Worm (Caenorhabditis elegans) whole organism, late embryonic: ENCODE results near the gene Y17G7B.3.

Source experiments
- elt-2 ChIP-seq: sonication (generic microtip); optimal IDR thresholded peaks from 2 replicates; lab custom pipeline; 2016; ENCODE audit warnings: missing genetic modification reagents, missing genetic modification characterization, missing compliant biosample characterization
- hlh-6 ChIP-seq: sonication (generic microtip); optimal IDR thresholded peaks from 2 replicates; lab custom pipeline; 2016; ENCODE audit warnings: missing genotype, missing genetic modification characterization, missing compliant biosample characterization
- pha-4 ChIP-seq: fragments of 150-350 bp; optimal IDR thresholded peaks from 2 replicates; lab custom pipeline; 2018; ENCODE audit warnings: missing biosample characterization, missing genetic modification reagents, missing genetic modification characterization

DNA sequence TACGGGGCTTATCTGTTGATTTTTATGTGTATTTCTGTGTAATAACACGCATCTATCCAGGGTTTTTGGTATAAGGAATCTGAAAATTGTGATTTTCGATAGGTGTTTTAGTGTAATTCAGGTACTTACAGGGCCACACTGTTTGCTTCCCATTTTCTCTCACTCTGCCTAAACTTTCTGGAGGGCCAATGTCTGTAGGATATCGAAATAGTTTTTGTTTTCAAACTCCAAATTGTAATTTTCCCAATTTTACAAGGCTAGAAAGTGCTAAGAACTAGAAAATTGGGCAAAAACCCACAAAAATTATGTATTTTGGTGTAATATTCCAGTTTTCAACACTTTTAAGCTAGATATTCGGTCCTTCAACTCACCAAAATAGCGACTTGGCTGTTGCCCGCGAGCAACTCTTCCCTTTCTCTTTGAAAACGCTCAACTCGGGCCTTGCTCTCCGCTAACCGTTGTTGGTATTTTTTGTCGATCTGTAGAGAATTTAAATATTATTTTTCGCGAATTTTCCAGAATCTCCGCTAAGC, 12.0 kb upstream of the Y17G7B.3 start:
- TF ChIP-seq pha-4 = no peak
- no peak for TF ChIP-seq hlh-6 (tag; lab: Kevin White, UChicago)
- no peak for TF ChIP-seq elt-2 (tag; lab: Kevin White, UChicago)
